Worm (Caenorhabditis elegans): Measurements from ENCODE around the gene H20J04.6.

H20J04.6 gene

ce11 chrII:4359219-4359618 is 36.2 kb downstream of the H20J04.6 start:
- no peak for TF ChIP-seq R02D3.7 (tag; optimal IDR thresholded peaks at IDR 0.05)
- TF ChIP-seq fos-1 (tag; optimal IDR thresholded peaks at IDR 0.05), result no peak
- TF ChIP-seq zag-1 (tag; optimal IDR thresholded peaks at IDR 0.05), result no peak
- TF ChIP-seq nhr-25 (tag; optimal IDR thresholded peaks at IDR 0.05), result no peak
- TF ChIP-seq peb-1 (tag; optimal IDR thresholded peaks at IDR 0.05), result no peak
- TF ChIP-seq nhr-77 (tag; optimal IDR thresholded peaks at IDR 0.05), result no peak

- TF ChIP-seq ztf-1 (GFP tag; conservative IDR thresholded peaks at IDR 0.05), result no peak
- TF ChIP-seq F13H6.1 (tag; optimal IDR thresholded peaks at IDR 0.05), result peak; percentile 41
- no peak for TF ChIP-seq unc-55 (GFP tag; optimal IDR thresholded peaks at IDR 0.05)
- TF ChIP-seq nhr-12 (tag; optimal IDR thresholded peaks at IDR 0.05), result no peak
- TF ChIP-seq elt-1 (tag; optimal IDR thresholded peaks at IDR 0.05), result no peak
- TF ChIP-seq mdl-1 (tag; optimal IDR thresholded peaks at IDR 0.05), result no peak
- no peak for TF ChIP-seq aly-2 (tag; optimal IDR thresholded peaks at IDR 0.05)
- no peak for TF ChIP-seq skn-1 (tag; optimal IDR thresholded peaks at IDR 0.05)
- TF ChIP-seq nhr-23 (tag; optimal IDR thresholded peaks at IDR 0.05), result no peak
- peak; percentile 25 for TF ChIP-seq sma-3 (GFP tag; optimal IDR thresholded peaks at IDR 0.05)
- TF ChIP-seq gmeb-1 (tag; optimal IDR thresholded peaks at IDR 0.05), result no peak
- TF ChIP-seq lin-13 (GFP tag; optimal IDR thresholded peaks at IDR 0.05), result no peak
- no peak for TF ChIP-seq ceh-82 (tag; optimal IDR thresholded peaks at IDR 0.05)
- no peak for TF ChIP-seq lin-39 (tag; optimal IDR thresholded peaks at IDR 0.05)
- TF ChIP-seq nhr-21 (tag; optimal IDR thresholded peaks at IDR 0.05), result no peak
- peak; percentile 37 for TF ChIP-seq fos-1 (tag; optimal IDR thresholded peaks at IDR 0.05)
Observed at ce11 chrII:4362088-4362487, 39.0 kb downstream of the H20J04.6 start.

- TF ChIP-seq R02D3.7 (tag; optimal IDR thresholded peaks at IDR 0.05), result no peak
- TF ChIP-seq nhr-21 (tag; optimal IDR thresholded peaks at IDR 0.05), result no peak
- no peak for TF ChIP-seq ztf-11 (tag; optimal IDR thresholded peaks at IDR 0.05)
- no peak for TF ChIP-seq ceh-82 (tag; optimal IDR thresholded peaks at IDR 0.05)
- TF ChIP-seq unc-55 (GFP tag; optimal IDR thresholded peaks at IDR 0.05), result no peak
- TF ChIP-seq lin-13 (GFP tag; optimal IDR thresholded peaks at IDR 0.05), result no peak
- TF ChIP-seq nhr-25 (tag; optimal IDR thresholded peaks at IDR 0.05), result no peak
- TF ChIP-seq sem-4 (tag; optimal IDR thresholded peaks at IDR 0.05), result no peak
Observed at ce11 chrII:4367923-4368322, 44.9 kb downstream of the H20J04.6 start, which contains the start of gene try-9. Gene try-9 (plus strand): TSS chrII:4368223.

ce11 chrII:4369715-4370114 is 46.7 kb downstream of the H20J04.6 start:
- TF ChIP-seq nhr-10 (tag; optimal IDR thresholded peaks at IDR 0.05), result no peak
- no peak for TF ChIP-seq egl-27 (tag; optimal IDR thresholded peaks at IDR 0.05)

ce11 chrII:4370842-4371241 is 47.8 kb downstream of the H20J04.6 start:
- TF ChIP-seq C34F6.9 (tag; optimal IDR thresholded peaks at IDR 0.05) (no peak), ztf-4 (tag; optimal IDR thresholded peaks at IDR 0.05) (no peak), nhr-25 (tag; optimal IDR thresholded peaks at IDR 0.05) (no peak), unc-39 (tag; optimal IDR thresholded peaks at IDR 0.05) (no peak), lin-13 (GFP tag; optimal IDR thresholded peaks at IDR 0.05) (no peak), blmp-1 (tag; optimal IDR thresholded peaks at IDR 0.05; ENCODE audit: insufficient read depth) (no peak), unc-55 (GFP tag; optimal IDR thresholded peaks at IDR 0.05) (no peak), sem-4 (tag; optimal IDR thresholded peaks at IDR 0.05) (no peak), nhr-21 (tag; optimal IDR thresholded peaks at IDR 0.05) (no peak), Y55F3AM.14 (GFP tag; optimal IDR thresholded peaks at IDR 0.05) (no peak)

- TF ChIP-seq sem-4 (tag; optimal IDR thresholded peaks at IDR 0.05) (no peak), nhr-21 (tag; optimal IDR thresholded peaks at IDR 0.05) (no peak), crh-2 (tag; optimal IDR thresholded peaks at IDR 0.05) (peak; percentile 3), fos-1 (tag; optimal IDR thresholded peaks at IDR 0.05) (peak; percentile 57), mdl-1 (tag; optimal IDR thresholded peaks at IDR 0.05) (no peak), ZK546.5 (tag; optimal IDR thresholded peaks at IDR 0.05) (no peak), lin-39 (tag; optimal IDR thresholded peaks at IDR 0.05) (no peak)
Observed at ce11 chrII:4372406-4372805, 49.4 kb downstream of the H20J04.6 start, which contains the start of gene paic-1. Gene paic-1 (minus strand): TSS chrII:4372525.
